Worm (Caenorhabditis elegans): ENCODE data around the gene T19C4.24.

- TF ChIP-seq ama-1 (optimal IDR thresholded peaks at IDR 0.05) (no peak), nhr-11 (tag; optimal IDR thresholded peaks at IDR 0.05) (no peak), crh-2 (tag; optimal IDR thresholded peaks at IDR 0.05) (no peak), R02D3.7 (tag; optimal IDR thresholded peaks at IDR 0.05) (no peak)
Measured at ce11 chrV:11164475-11164874, 17.7 kb upstream of the T19C4.24 start, which contains the start of gene srg-40.

All from whole organism, L2 larva.